Fruit fly (Drosophila melanogaster) Kc167 (cell line): ENCODE results near the gene vls.

Source experiments
- h ChIP-seq: fragments of >200 bp; optimal IDR thresholded peaks from 3 replicates; lab custom pipeline; 2018; ENCODE audit warnings: missing external identifiers
- psq ChIP-seq: fragments of >200 bp; optimal IDR thresholded peaks from 2 replicates; lab custom pipeline; 2017; ENCODE audit warnings: missing external identifiers
- ttk ChIP-seq: sonication (Bioruptor generic); optimal IDR thresholded peaks from 2 replicates; lab custom pipeline; 2017; ENCODE audit warnings: missing external identifiers

dm6 chr2L:20061018-20061657 is 4.3 kb downstream of the vls start, which contains the start of the genes barr and lok:
- TF ChIP-seq h (lab: Kevin White, UChicago) (no peak), psq (lab: Kevin White, UChicago) (no peak), ttk (lab: Kevin White, UChicago) (no peak)
